Fruit fly (Drosophila melanogaster): Measurements from ENCODE around the gene mio.

DNA sequence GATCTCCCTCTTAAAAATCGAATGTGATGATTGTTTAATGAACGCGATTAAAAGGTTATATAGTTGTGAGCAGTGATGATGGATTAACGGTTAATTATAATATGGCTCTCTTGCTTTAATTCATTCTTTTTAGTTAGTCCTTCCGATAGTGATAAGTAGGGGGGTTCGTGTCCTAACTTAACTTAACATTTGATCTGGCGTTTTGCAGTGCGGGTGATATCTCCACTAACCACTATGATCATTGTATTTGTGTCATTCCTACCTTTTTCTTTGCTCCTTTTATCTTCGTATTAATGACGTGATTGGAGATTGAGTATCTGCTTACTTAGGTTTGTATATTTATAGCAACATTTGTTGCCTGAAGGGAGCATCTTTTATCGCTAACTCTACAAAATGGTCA lies 21.8 kb upstream of the mio start:
- TF ChIP-seq insv (optimal IDR thresholded peaks at IDR 0.05) = no peak
- no peak for TF ChIP-seq psq (optimal IDR thresholded peaks at IDR 0.05)
- TF ChIP-seq Myc (optimal IDR thresholded peaks at IDR 0.05) = no peak
- TF ChIP-seq h (optimal IDR thresholded peaks at IDR 0.05) = no peak
